Worm (Caenorhabditis elegans): Measurements from ENCODE around the gene C18B2.2.

C18B2.2 gene

DNA sequence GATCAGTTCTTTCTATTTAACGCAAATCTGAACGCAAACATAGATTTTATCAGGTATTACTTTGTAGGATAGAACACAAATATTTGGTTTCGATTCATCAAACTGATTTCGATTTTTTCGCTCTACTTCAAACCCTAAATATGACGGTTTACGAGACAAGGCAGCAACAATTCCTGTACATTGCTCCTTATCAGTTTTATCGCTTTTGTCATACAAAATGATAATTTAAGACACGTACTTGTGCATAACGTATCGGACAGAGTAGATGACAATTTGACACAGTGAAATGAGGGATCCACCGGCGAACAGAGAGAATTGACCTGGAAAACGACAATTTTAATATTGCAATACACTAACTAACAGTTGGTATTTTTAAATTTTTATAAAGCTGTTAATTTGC, 9.6 kb upstream of the C18B2.2 start:
- TF ChIP-seq hnd-1 (tag; optimal IDR thresholded peaks at IDR 0.05) (no peak), scrt-1 (GFP tag; IDR thresholded peaks at IDR 0.05) (no peak), ceh-36 (tag; optimal IDR thresholded peaks at IDR 0.05) (no peak), flt-1 (GFP tag; IDR thresholded peaks at IDR 0.05) (no peak), ama-1 (optimal IDR thresholded peaks at IDR 0.05) (no peak), B0310.2 (tag; optimal IDR thresholded peaks at IDR 0.05) (no peak), tbx-11 (GFP tag; IDR thresholded peaks at IDR 0.05) (no peak), F13C5.2 (tag; optimal IDR thresholded peaks at IDR 0.05) (no peak), hmg-4 (GFP tag; optimal IDR thresholded peaks at IDR 0.05) (no peak), pes-1 (GFP tag; IDR thresholded peaks at IDR 0.05) (no peak), ets-7 (tag; optimal IDR thresholded peaks at IDR 0.05) (no peak), tbx-37 (GFP tag; conservative IDR thresholded peaks at IDR 0.05) (no peak), tra-4 (tag; optimal IDR thresholded peaks at IDR 0.05) (no peak), hmbx-1 (tag; optimal IDR thresholded peaks at IDR 0.05) (no peak), aly-1 (tag; optimal IDR thresholded peaks at IDR 0.05) (no peak), ceh-13 (GFP tag; optimal IDR thresholded peaks at IDR 0.05) (no peak), sea-1 (GFP tag; conservative IDR thresholded peaks at IDR 0.05) (no peak)

DNA sequence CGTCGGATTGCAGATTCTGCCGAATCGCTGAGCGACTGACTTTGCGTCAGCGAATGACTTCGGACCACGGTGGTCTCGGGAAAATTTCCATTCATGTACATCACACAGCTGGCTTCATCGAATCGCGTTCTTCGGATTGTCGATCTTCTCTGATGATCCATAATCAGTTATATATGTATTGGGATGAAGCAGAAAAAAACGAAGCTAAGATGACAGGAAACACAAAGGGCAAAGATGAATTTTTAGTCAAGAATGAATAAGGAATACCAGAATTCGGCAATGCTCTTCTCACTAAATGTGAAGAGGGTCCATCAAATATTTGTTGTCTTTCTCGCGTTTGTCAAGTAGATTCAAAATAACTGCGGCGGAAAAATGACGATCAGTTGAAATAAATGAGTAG, 6.0 kb upstream of the C18B2.2 start, which contains the start of gene del-9:
Gene del-9, minus strand, starts transcription at position 101 of the 400 bp plus-strand sequence.
- no peak for TF ChIP-seq hmbx-1 (tag; optimal IDR thresholded peaks at IDR 0.05)
- TF ChIP-seq hnd-1 (tag; optimal IDR thresholded peaks at IDR 0.05), result no peak
- no peak for TF ChIP-seq hmg-4 (GFP tag; optimal IDR thresholded peaks at IDR 0.05)
- no peak for TF ChIP-seq ceh-13 (GFP tag; optimal IDR thresholded peaks at IDR 0.05)
- TF ChIP-seq tbx-37 (GFP tag; conservative IDR thresholded peaks at IDR 0.05), result no peak
- no peak for TF ChIP-seq scrt-1 (GFP tag; IDR thresholded peaks at IDR 0.05)
- no peak for TF ChIP-seq B0310.2 (tag; optimal IDR thresholded peaks at IDR 0.05)
- no peak for TF ChIP-seq F13C5.2 (tag; optimal IDR thresholded peaks at IDR 0.05)
- no peak for TF ChIP-seq tbx-11 (GFP tag; IDR thresholded peaks at IDR 0.05)
- no peak for TF ChIP-seq tra-4 (tag; optimal IDR thresholded peaks at IDR 0.05)
- TF ChIP-seq flt-1 (GFP tag; IDR thresholded peaks at IDR 0.05), result no peak
- TF ChIP-seq pes-1 (GFP tag; IDR thresholded peaks at IDR 0.05), result no peak
- no peak for TF ChIP-seq ama-1 (optimal IDR thresholded peaks at IDR 0.05)

DNA sequence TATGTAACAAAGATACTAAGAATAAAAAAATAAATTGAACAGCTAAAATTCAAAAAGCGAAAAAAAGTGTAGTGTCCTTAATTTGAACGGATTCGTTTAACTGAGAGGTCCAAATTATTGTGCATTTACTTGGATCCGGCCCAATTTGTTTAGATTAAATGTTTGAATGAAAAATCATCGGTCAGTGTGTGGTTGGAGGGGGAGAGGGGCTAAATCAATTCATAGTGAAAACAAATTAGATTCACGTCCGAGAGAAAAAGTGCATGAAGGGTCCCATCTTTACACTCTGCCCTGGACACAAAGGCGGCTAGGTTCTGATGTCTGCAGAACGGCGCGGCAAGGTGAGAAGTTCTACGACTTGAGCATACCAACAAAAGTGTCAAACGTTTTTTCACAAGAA, 4.4 kb upstream of the C18B2.2 start:
- TF ChIP-seq tbx-11 (GFP tag; IDR thresholded peaks at IDR 0.05) (no peak), ets-7 (tag; optimal IDR thresholded peaks at IDR 0.05) (no peak), ama-1 (optimal IDR thresholded peaks at IDR 0.05) (no peak), hmg-4 (GFP tag; optimal IDR thresholded peaks at IDR 0.05) (no peak), hmbx-1 (tag; optimal IDR thresholded peaks at IDR 0.05) (no peak), aly-1 (tag; optimal IDR thresholded peaks at IDR 0.05) (no peak), pes-1 (GFP tag; IDR thresholded peaks at IDR 0.05) (no peak), flt-1 (GFP tag; IDR thresholded peaks at IDR 0.05) (no peak), B0310.2 (tag; optimal IDR thresholded peaks at IDR 0.05) (no peak), F13C5.2 (tag; optimal IDR thresholded peaks at IDR 0.05) (no peak), hnd-1 (tag; optimal IDR thresholded peaks at IDR 0.05) (no peak), tra-4 (tag; optimal IDR thresholded peaks at IDR 0.05) (no peak), tbx-37 (GFP tag; conservative IDR thresholded peaks at IDR 0.05) (no peak)

DNA sequence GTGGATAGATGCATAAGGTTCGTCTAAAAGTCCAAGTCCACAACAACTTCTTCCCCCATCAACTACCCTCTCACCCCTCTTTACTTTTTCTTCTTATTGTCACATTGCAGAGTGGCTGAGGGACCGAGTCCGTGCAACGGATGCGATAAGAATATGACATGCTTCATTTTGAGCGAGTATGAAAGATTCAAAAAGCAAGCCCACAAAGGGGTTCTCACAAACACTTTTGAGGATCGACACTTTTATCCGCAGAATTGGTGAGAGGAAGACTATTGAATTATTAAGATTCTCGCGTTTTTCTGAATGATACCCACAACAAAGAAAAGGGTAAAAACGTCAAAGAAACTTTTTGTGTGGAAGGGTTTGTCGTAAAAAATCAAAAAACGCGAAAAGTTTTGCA, 2.3 kb downstream of the C18B2.2 start:
- TF ChIP-seq F13C5.2 (tag; optimal IDR thresholded peaks at IDR 0.05) (no peak), scrt-1 (GFP tag; IDR thresholded peaks at IDR 0.05) (no peak), hmbx-1 (tag; optimal IDR thresholded peaks at IDR 0.05) (no peak), ceh-13 (GFP tag; optimal IDR thresholded peaks at IDR 0.05) (no peak), sea-1 (GFP tag; conservative IDR thresholded peaks at IDR 0.05) (no peak), pes-1 (GFP tag; IDR thresholded peaks at IDR 0.05) (no peak), tbx-37 (GFP tag; conservative IDR thresholded peaks at IDR 0.05) (no peak)

DNA sequence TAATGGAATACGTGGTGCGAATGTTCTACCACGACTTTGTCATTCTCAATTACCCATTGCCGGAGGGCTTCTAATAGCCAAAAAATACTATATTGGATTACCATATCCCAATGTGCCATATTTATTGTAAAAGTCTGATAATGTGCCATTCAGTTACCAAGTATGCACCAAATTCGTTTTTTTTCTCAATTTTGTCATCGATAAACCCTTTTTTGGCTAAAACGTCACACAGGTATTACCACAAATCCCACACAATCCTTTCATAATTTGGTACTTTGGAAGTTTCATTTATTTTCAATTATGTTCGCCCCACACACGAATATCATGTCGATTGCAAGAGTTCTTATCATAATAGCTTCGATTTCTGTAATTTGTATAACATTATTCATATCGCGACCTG, 4.8 kb downstream of the C18B2.2 start, which contains the start of gene vep-2:
Gene vep-2, plus strand, starts transcription at position 301 of the 400 bp plus-strand sequence.
- no peak for TF ChIP-seq aly-1 (tag; optimal IDR thresholded peaks at IDR 0.05)
- TF ChIP-seq sea-1 (GFP tag; conservative IDR thresholded peaks at IDR 0.05), result no peak
- TF ChIP-seq ceh-13 (GFP tag; optimal IDR thresholded peaks at IDR 0.05), result no peak
- no peak for TF ChIP-seq F13C5.2 (tag; optimal IDR thresholded peaks at IDR 0.05)
- no peak for TF ChIP-seq ama-1 (optimal IDR thresholded peaks at IDR 0.05)
- no peak for TF ChIP-seq B0310.2 (tag; optimal IDR thresholded peaks at IDR 0.05)
- no peak for TF ChIP-seq hmg-4 (GFP tag; optimal IDR thresholded peaks at IDR 0.05)
- no peak for TF ChIP-seq tra-4 (tag; optimal IDR thresholded peaks at IDR 0.05)
- no peak for TF ChIP-seq tbx-11 (GFP tag; IDR thresholded peaks at IDR 0.05)
- no peak for TF ChIP-seq hmbx-1 (tag; optimal IDR thresholded peaks at IDR 0.05)

DNA sequence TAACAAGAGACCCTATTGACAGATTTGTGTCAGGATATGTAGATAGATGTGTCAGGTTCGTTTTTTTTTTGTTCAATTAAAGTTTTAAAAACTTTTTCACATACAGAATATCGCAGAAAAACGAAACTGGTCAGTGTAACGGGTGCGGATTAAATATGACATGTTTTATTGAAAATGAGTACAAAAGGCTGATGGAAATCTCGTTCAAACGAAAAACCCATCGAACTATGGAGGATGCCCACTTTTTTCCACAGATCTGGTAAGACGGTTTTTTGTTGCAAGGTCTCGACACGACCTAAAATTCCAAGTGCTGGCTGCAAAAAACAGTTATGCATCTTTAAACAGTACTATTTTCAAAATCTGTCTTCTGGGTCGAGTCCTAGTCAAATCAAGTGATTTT, 6.8 kb downstream of the C18B2.2 start:
- TF ChIP-seq F13C5.2 (tag; optimal IDR thresholded peaks at IDR 0.05), result no peak
- TF ChIP-seq ama-1 (optimal IDR thresholded peaks at IDR 0.05), result no peak
- no peak for TF ChIP-seq hmbx-1 (tag; optimal IDR thresholded peaks at IDR 0.05)
- TF ChIP-seq tra-4 (tag; optimal IDR thresholded peaks at IDR 0.05), result no peak
- TF ChIP-seq pes-1 (GFP tag; IDR thresholded peaks at IDR 0.05), result no peak
- no peak for TF ChIP-seq ceh-36 (tag; optimal IDR thresholded peaks at IDR 0.05)
- TF ChIP-seq tbx-11 (GFP tag; IDR thresholded peaks at IDR 0.05), result no peak
- no peak for TF ChIP-seq B0310.2 (tag; optimal IDR thresholded peaks at IDR 0.05)
- no peak for TF ChIP-seq flt-1 (GFP tag; IDR thresholded peaks at IDR 0.05)
- no peak for TF ChIP-seq ets-7 (tag; optimal IDR thresholded peaks at IDR 0.05)
- TF ChIP-seq aly-1 (tag; optimal IDR thresholded peaks at IDR 0.05), result no peak
- TF ChIP-seq tbx-37 (GFP tag; conservative IDR thresholded peaks at IDR 0.05), result no peak
- TF ChIP-seq sea-1 (GFP tag; conservative IDR thresholded peaks at IDR 0.05), result no peak
- no peak for TF ChIP-seq hmg-4 (GFP tag; optimal IDR thresholded peaks at IDR 0.05)
- no peak for TF ChIP-seq hnd-1 (tag; optimal IDR thresholded peaks at IDR 0.05)
- no peak for TF ChIP-seq scrt-1 (GFP tag; IDR thresholded peaks at IDR 0.05)
- no peak for TF ChIP-seq ceh-13 (GFP tag; optimal IDR thresholded peaks at IDR 0.05)

DNA sequence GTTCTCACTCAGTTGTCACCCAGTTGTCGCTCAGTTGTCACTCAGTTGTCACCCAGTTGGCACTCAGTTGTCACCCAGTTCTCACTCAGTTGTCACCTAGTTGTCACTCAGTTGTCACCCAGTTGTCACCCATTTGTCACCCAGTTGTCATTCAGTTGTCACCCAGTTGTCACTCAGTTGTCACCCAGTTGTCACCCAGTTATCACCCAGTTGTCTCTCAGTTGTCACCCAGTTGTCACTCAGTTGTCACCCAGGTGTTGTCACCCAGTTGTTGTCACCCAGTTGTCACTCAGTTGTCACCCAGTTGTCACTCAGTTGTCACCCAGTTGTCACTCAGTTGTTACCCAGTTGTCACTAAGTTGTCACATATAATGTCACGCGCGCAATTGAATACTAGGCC, 8.3 kb downstream of the C18B2.2 start:
- TF ChIP-seq scrt-1 (GFP tag; IDR thresholded peaks at IDR 0.05) (0 out of 2 replicates have a peak, but pooled peaks have one; percentile 60), flt-1 (GFP tag; IDR thresholded peaks at IDR 0.05) (no peak), sea-1 (GFP tag; conservative IDR thresholded peaks at IDR 0.05) (peak; percentile 72; the same call in 1 of the 2 replicates), tbx-11 (GFP tag; IDR thresholded peaks at IDR 0.05) (peak; percentile 65)
